Worm (Caenorhabditis elegans): ENCODE data around the gene cope-1.

Gene cope-1

ce11 chrIII:13471504-13471903, 45.4 kb downstream of the cope-1 start, which contains the start of gene pssy-2:
Gene pssy-2, plus strand, starts transcription at chrIII:13471804.
- TF ChIP-seq nhr-76 (tag; optimal IDR thresholded peaks at IDR 0.05) = no peak
- no peak for TF ChIP-seq tbx-8 (GFP tag; optimal IDR thresholded peaks at IDR 0.05)
- TF ChIP-seq M03D4.4 (tag; optimal IDR thresholded peaks at IDR 0.05) = no peak
- TF ChIP-seq drap-1 (GFP tag; optimal IDR thresholded peaks at IDR 0.05) = no peak
- TF ChIP-seq unc-62 (GFP tag; optimal IDR thresholded peaks at IDR 0.05) = no peak
- TF ChIP-seq mls-2 (tag; optimal IDR thresholded peaks at IDR 0.05) = no peak
- TF ChIP-seq elt-3 (tag; optimal IDR thresholded peaks at IDR 0.05) = no peak
- TF ChIP-seq mab-5 (tag; optimal IDR thresholded peaks at IDR 0.05) = no peak
- TF ChIP-seq hlh-1 (tag; optimal IDR thresholded peaks at IDR 0.05) = no peak
- TF ChIP-seq ceh-39 (tag; optimal IDR thresholded peaks at IDR 0.05) = no peak
- no peak for TF ChIP-seq sptf-1 (tag; optimal IDR thresholded peaks at IDR 0.05)
- no peak for TF ChIP-seq sem-2 (GFP tag; optimal IDR thresholded peaks at IDR 0.05)
- TF ChIP-seq ztf-11 (tag; optimal IDR thresholded peaks at IDR 0.05) = no peak
- TF ChIP-seq lsy-2 (tag; optimal IDR thresholded peaks at IDR 0.05) = no peak
- TF ChIP-seq lin-32 (GFP tag; optimal IDR thresholded peaks at IDR 0.05) = no peak
- TF ChIP-seq mep-1 (tag; optimal IDR thresholded peaks at IDR 0.05) = no peak
- no peak for TF ChIP-seq ceh-43 (GFP tag; optimal IDR thresholded peaks at IDR 0.05)
- TF ChIP-seq ceh-83 (GFP tag; optimal IDR thresholded peaks at IDR 0.05) = no peak

DNA sequence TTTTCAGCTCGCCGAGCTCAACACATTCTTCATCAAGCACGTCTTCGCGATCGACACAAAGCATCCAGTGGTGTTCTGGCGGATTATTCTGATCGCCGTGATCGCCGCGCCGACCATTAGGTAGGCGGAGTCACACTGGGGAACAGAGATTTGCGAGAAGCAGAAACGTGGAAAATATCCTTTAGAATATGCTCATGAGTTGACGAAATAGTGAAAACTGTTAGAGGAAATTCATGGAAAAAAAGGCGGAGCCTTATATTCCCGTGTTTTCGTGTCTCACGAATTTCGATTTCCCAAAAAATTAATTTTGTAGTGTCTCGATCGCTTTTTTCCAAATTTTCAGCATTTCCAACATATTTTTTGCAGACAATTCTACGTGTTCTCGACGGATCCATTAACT, 48.4 kb downstream of the cope-1 start:
- peak; percentile 54 for TF ChIP-seq cnd-1 (tag; optimal IDR thresholded peaks at IDR 0.05)
- no peak for TF ChIP-seq ceh-39 (tag; optimal IDR thresholded peaks at IDR 0.05)

ce11 chrIII:13476682-13477081, 50.6 kb downstream of the cope-1 start, which contains the start of gene T27E9.6:
Gene T27E9.6, minus strand, starts transcription at chrIII:13476782.
- TF ChIP-seq bed-3 (GFP tag; optimal IDR thresholded peaks at IDR 0.05) (no peak), M03D4.4 (tag; optimal IDR thresholded peaks at IDR 0.05) (no peak), sem-2 (GFP tag; optimal IDR thresholded peaks at IDR 0.05) (no peak), ces-1 (GFP tag; optimal IDR thresholded peaks at IDR 0.05) (no peak), ceh-39 (tag; optimal IDR thresholded peaks at IDR 0.05) (no peak), lin-32 (GFP tag; optimal IDR thresholded peaks at IDR 0.05) (no peak), ceh-83 (GFP tag; optimal IDR thresholded peaks at IDR 0.05) (no peak), cnd-1 (tag; optimal IDR thresholded peaks at IDR 0.05) (no peak), hlh-1 (tag; optimal IDR thresholded peaks at IDR 0.05) (no peak), mab-5 (tag; optimal IDR thresholded peaks at IDR 0.05) (no peak), ztf-11 (tag; optimal IDR thresholded peaks at IDR 0.05) (no peak), snpc-4 (tag; optimal IDR thresholded peaks at IDR 0.05) (no peak), nhr-237 (tag; optimal IDR thresholded peaks at IDR 0.05) (no peak), nhr-28 (tag; optimal IDR thresholded peaks at IDR 0.05) (no peak), nhr-2 (tag; optimal IDR thresholded peaks at IDR 0.05) (no peak), flh-1 (GFP tag; optimal IDR thresholded peaks at IDR 0.05) (no peak), elt-3 (tag; optimal IDR thresholded peaks at IDR 0.05) (no peak), unc-62 (GFP tag; optimal IDR thresholded peaks at IDR 0.05) (no peak)
